Worm (Caenorhabditis elegans): Measurements from ENCODE around the gene C05G5.5.

Gene C05G5.5

ce11 chrX:14761021-14761420, at the start of gene C05G5.5:
Gene C05G5.5, minus strand, starts transcription at chrX:14761121.
- TF ChIP-seq ceh-27 (GFP tag; optimal IDR thresholded peaks at IDR 0.05), result no peak
- TF ChIP-seq Y79H2A.3 (GFP tag; conservative IDR thresholded peaks at IDR 0.05), result no peak
- no peak for TF ChIP-seq rec-8 (tag; optimal IDR thresholded peaks at IDR 0.05)
- no peak for TF ChIP-seq Y56A3A.18 (GFP tag; IDR thresholded peaks at IDR 0.05)
- no peak for TF ChIP-seq lin-35 (GFP tag; optimal IDR thresholded peaks at IDR 0.05)
- no peak for TF ChIP-seq sea-2 (GFP tag; IDR thresholded peaks at IDR 0.05)
- TF ChIP-seq F52B5.7 (tag; optimal IDR thresholded peaks at IDR 0.05), result no peak
- no peak for TF ChIP-seq ztf-6 (GFP tag; IDR thresholded peaks at IDR 0.05)
- TF ChIP-seq F33H1.4 (GFP tag; IDR thresholded peaks at IDR 0.05), result no peak

DNA sequence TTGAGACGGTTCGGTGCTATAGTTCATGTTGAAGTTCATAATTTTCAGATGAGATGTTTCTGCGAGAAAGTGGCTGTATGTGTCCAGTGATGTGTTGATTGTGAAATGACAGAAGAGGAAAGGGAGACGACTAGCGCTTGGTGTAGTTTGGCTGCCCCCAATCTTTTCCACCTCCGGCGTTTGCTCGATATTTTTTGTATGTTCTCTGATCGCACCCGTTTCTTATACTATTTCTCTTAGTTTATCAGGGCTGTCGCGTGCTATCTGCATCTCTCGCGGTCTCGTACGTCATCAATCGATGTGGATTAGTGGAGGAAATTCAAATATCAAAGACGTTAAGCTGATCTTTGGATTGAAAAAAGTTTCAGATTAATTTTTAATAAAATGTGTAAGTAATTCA, 49.8 kb upstream of the C05G5.5 start, which contains the start of gene atf-4:
Gene atf-4 (minus strand): TSS at position 93 of the 400 bp plus-strand sequence.
- TF ChIP-seq hmg-1.2 (GFP tag; IDR thresholded peaks at IDR 0.05) (peak; percentile 50; the same call in 1 of the 2 replicates), let-607 (tag; optimal IDR thresholded peaks at IDR 0.05) (peak in 1 of 2 experiments; percentile 54), Y79H2A.3 (GFP tag; conservative IDR thresholded peaks at IDR 0.05) (no peak), gei-17 (GFP tag; optimal IDR thresholded peaks at IDR 0.05) (peak; percentile 26), ceh-40 (GFP tag; IDR thresholded peaks at IDR 0.05) (no peak), tbp1 (GFP tag; optimal IDR thresholded peaks at IDR 0.05) (peak; percentile 20), nfyb-1 (GFP tag; IDR thresholded peaks at IDR 0.05) (0 out of 2 replicates have a peak, but pooled peaks have one; percentile 10), C17E4.6 (GFP tag; IDR thresholded peaks at IDR 0.05) (no peak), zfh-2 (GFP tag; conservative IDR thresholded peaks at IDR 0.05) (0 out of 2 replicates have a peak, but pooled peaks have one; percentile 7), F39B2.1 (GFP tag; IDR thresholded peaks at IDR 0.05) (no peak), attf-5 (GFP tag; optimal IDR thresholded peaks at IDR 0.05) (peak; percentile 46), atf-7 (tag; optimal IDR thresholded peaks at IDR 0.05) (peak; percentile 59), egl-18 (GFP tag; IDR thresholded peaks at IDR 0.05) (no peak), ztf-25 (GFP tag; IDR thresholded peaks at IDR 0.05) (no peak), lin-40 (tag; optimal IDR thresholded peaks at IDR 0.05) (peak; percentile 46), ZK185.1 (tag; optimal IDR thresholded peaks at IDR 0.05; ENCODE audit: poor library complexity, severe bottlenecking) (peak; percentile 34), him-1 (tag; optimal IDR thresholded peaks at IDR 0.05) (no peak), B0035.1 (tag; optimal IDR thresholded peaks at IDR 0.05) (no peak), snpc-4 (GFP tag; optimal IDR thresholded peaks at IDR 0.05) (no peak), snpc-4 (tag; optimal IDR thresholded peaks at IDR 0.05) (peak in 2 of 4 experiments; percentile 28 to 30), K11D2.4 (GFP tag; IDR thresholded peaks at IDR 0.05) (no peak), F23B12.7 (tag; optimal IDR thresholded peaks at IDR 0.05; ENCODE audit: insufficient read depth) (peak; percentile 47), rec-8 (tag; optimal IDR thresholded peaks at IDR 0.05) (no peak), dox-1 (GFP tag; IDR thresholded peaks at IDR 0.05) (peak; percentile 34; the same call in 1 of the 2 replicates), lir-1 (GFP tag; conservative IDR thresholded peaks at IDR 0.05) (no peak), lin-35 (GFP tag; optimal IDR thresholded peaks at IDR 0.05) (peak in 1 of 3 experiments; percentile 54), nhr-80 (tag; optimal IDR thresholded peaks at IDR 0.05) (peak; percentile 72), madf-10 (tag; optimal IDR thresholded peaks at IDR 0.05) (peak; percentile 4), cebp-1 (GFP tag; IDR thresholded peaks at IDR 0.05) (peak; percentile 40; the same call in 1 of the 2 replicates), cebp-1 (tag; optimal IDR thresholded peaks at IDR 0.05) (peak; percentile 86), rcor-1 (GFP tag; IDR thresholded peaks at IDR 0.05) (0 out of 2 replicates have a peak, but pooled peaks have one; percentile 11), efl-1 (GFP tag; optimal IDR thresholded peaks at IDR 0.05) (no peak), snpc-1.3 (tag; optimal IDR thresholded peaks at IDR 0.05; ENCODE audit: insufficient read depth) (no peak), mcd-1 (GFP tag; IDR thresholded peaks at IDR 0.05) (peak; percentile 30; the same call in 1 of the 2 replicates), repo-1 (tag; optimal IDR thresholded peaks at IDR 0.05) (peak; percentile 46), lin-54 (GFP tag; optimal IDR thresholded peaks at IDR 0.05) (peak; percentile 14), ceh-79 (tag; optimal IDR thresholded peaks at IDR 0.05) (no peak), somi-1 (GFP tag; optimal IDR thresholded peaks at IDR 0.05) (peak; percentile 6), ceh-27 (GFP tag; optimal IDR thresholded peaks at IDR 0.05) (peak; percentile 12), lsl-1 (GFP tag; optimal IDR thresholded peaks at IDR 0.05) (no peak)
